Worm (Caenorhabditis elegans): ENCODE results near the gene klp-19.

DNA sequence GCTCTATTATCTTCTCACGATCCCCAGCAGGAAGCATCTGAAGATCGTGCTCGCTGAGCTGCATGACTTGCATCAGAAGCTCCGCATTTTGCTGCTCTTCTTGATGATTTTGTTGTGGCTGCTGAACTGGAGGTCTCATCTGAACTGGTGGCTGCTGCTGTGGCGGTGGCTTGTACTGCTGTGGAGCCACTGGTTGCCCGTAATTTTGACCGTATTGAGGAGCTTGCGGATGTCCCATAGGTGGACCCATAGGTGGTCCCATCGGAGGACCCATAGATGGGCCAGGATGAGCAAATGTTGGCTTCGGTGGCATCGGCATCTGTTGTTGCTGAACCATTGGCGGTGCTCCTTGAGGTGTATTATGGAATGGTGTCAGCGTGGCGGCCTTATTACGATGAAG is 40.0 kb downstream of the klp-19 start:
- TF ChIP-seq snpc-4 (GFP tag; optimal IDR thresholded peaks at IDR 0.05), result no peak
- TF ChIP-seq snpc-4 (tag; optimal IDR thresholded peaks at IDR 0.05), result no peak
- TF ChIP-seq pha-4 (tag; optimal IDR thresholded peaks at IDR 0.05), result no peak
- TF ChIP-seq gei-17 (GFP tag; optimal IDR thresholded peaks at IDR 0.05), result no peak
- no peak for TF ChIP-seq Y56A3A.18 (GFP tag; IDR thresholded peaks at IDR 0.05)
- TF ChIP-seq Y67H2A.10 (GFP tag; conservative IDR thresholded peaks at IDR 0.05), result no peak
- TF ChIP-seq F55B11.4 (tag; optimal IDR thresholded peaks at IDR 0.05; ENCODE audit: borderline replicate concordance, insufficient read depth), result no peak
- no peak for TF ChIP-seq hmg-20 (GFP tag; IDR thresholded peaks at IDR 0.05)
- no peak for TF ChIP-seq K12H6.12 (tag; optimal IDR thresholded peaks at IDR 0.05)
- no peak for TF ChIP-seq die-1 (tag; optimal IDR thresholded peaks at IDR 0.05)
- no peak for TF ChIP-seq egl-44 (GFP tag; IDR thresholded peaks at IDR 0.05)
- no peak for TF ChIP-seq lin-35 (GFP tag; optimal IDR thresholded peaks at IDR 0.05)
- no peak for TF ChIP-seq lin-40 (tag; optimal IDR thresholded peaks at IDR 0.05)
- TF ChIP-seq F33H1.4 (GFP tag; IDR thresholded peaks at IDR 0.05), result no peak
- no peak for TF ChIP-seq Y95B8A.8 (GFP tag; IDR thresholded peaks at IDR 0.05)

All from whole organism, young adult.